Worm (Caenorhabditis elegans): ENCODE data around the gene hlh-3.
A peak's percentile ranks its signal among the peaks of the same experiment; 100 is the strongest.

DNA sequence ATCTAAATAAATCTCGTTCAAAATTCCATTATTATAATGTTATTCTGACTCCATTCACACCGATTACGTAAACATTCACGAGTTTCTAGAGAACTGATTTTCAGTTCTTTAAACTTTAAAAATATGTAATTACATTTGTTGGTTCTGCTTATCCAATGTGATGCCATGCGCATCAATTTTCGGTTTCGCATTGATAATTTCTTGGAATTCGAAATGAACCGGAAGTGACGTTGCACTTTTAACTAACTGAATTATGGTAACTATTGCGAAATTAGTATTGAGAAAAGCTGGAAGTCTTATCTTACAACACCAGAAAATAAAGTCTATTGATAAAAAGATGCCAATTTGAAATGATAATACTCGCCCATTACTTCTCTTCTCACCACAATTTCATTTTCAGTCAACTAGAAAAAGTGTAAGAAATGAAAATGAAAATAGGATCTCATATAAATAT is 31.4 kb downstream of the hlh-3 start:
- TF ChIP-seq unc-62 (GFP tag; optimal IDR thresholded peaks at IDR 0.05), result no peak
- TF ChIP-seq unc-39 (tag; optimal IDR thresholded peaks at IDR 0.05), result no peak
- TF ChIP-seq nhr-237 (tag; optimal IDR thresholded peaks at IDR 0.05), result no peak
- TF ChIP-seq ama-1 (optimal IDR thresholded peaks at IDR 0.05), result no peak
- TF ChIP-seq lsy-2 (tag; optimal IDR thresholded peaks at IDR 0.05), result peak; percentile 5 to 56
- no peak for TF ChIP-seq Y55F3AM.14 (GFP tag; optimal IDR thresholded peaks at IDR 0.05)
- no peak for TF ChIP-seq ztf-11 (tag; optimal IDR thresholded peaks at IDR 0.05)
- peak; percentile 6 for TF ChIP-seq nhr-6 (tag; optimal IDR thresholded peaks at IDR 0.05)

All from whole organism, L2 larva.